Worm (Caenorhabditis elegans): ENCODE data around the gene F44G4.1.

DNA sequence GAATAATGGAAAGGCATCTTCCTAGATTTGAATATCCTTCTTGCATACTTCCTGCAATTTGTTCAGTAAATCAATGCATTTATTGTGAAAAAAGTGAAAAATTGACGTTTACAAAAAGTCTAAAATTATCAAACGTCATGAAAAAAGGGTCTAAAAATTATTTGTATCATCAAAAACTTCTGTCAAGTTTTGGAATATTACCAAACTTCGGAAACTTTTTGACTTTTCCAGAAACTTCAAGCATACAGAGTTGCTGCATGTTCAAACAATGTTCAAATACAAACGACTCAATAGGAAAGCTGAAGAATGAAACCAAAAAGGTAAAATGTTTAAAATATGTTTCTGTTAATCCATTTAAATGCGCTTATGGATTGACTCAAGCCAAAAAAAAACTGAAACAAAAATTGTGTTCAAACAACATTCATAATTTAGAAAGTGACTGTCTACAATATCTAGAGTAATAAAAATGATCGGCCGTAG lies 7.3 kb downstream of the F44G4.1 start, which contains the start of gene F44G4.6:
- TF ChIP-seq ama-1 (optimal IDR thresholded peaks at IDR 0.05): no peak
- TF ChIP-seq ceh-13 (GFP tag; optimal IDR thresholded peaks at IDR 0.05): no peak

Data from whole organism, early embryonic.